Worm (Caenorhabditis elegans) whole organism, L1 larva: ENCODE measurements around the gene Y43C5B.2.

Source experiments
- elt-3 ChIP-seq, 6 experiments: fragments of 150-350 bp in 1 of 6; sonication (generic microtip); optimal IDR thresholded peaks; 2 replicates each; lab custom pipeline; 2017 to 2018; ENCODE audit warnings: missing biosample characterization in 6 of 6, missing genetic modification characterization in 6 of 6, inconsistent platforms in 1 of 6
- nhr-11 ChIP-seq: fragments of 150-350 bp; optimal IDR thresholded peaks from 2 replicates; lab custom pipeline; 2014; ENCODE audit warnings: missing biosample characterization, missing genetic modification characterization
- nhr-19 ChIP-seq: fragments of 200-800 bp; sonication (Bioruptor generic); conservative IDR thresholded peaks from 2 replicates; pipeline ENCODE4 v1.3.6; 2022; ENCODE audit warnings: missing genetic modification characterization, missing compliant biosample characterization
- nhr-47 ChIP-seq: sonication (generic microtip); optimal IDR thresholded peaks from 2 replicates; lab custom pipeline; 2016; ENCODE audit warnings: mild to moderate bottlenecking, missing genetic modification characterization, moderate library complexity, missing compliant biosample characterization
- pax-3 ChIP-seq: fragments of 200-800 bp; sonication (Bioruptor generic); optimal IDR thresholded peaks from 2 replicates; lab custom pipeline; 2018; ENCODE audit warnings: mild to moderate bottlenecking, missing genetic modification characterization, moderate library complexity, missing compliant biosample characterization
- unc-130 ChIP-seq: fragments of 150-350 bp; optimal IDR thresholded peaks from 2 replicates; lab custom pipeline; 2017; ENCODE audit warnings: missing biosample characterization, missing genetic modification characterization, inconsistent platforms
- vab-15 ChIP-seq: sonication (generic microtip); optimal IDR thresholded peaks from 2 replicates; lab custom pipeline; 2017; ENCODE audit warnings: missing genotype, mild to moderate bottlenecking, missing genetic modification characterization, missing compliant biosample characterization

ce11 chrIV:10339701-10340100 is 12.4 kb downstream of the Y43C5B.2 start:
- TF ChIP-seq nhr-19 (GFP tag; lab: Robert Waterston, UW): no peak
- TF ChIP-seq elt-3 (tag; optimal IDR thresholded peaks at IDR 0.05; lab: Kevin White, UChicago): no peak
- TF ChIP-seq vab-15: no peak
- peak; percentile 46 for TF ChIP-seq pax-3 (tag; lab: Kevin White, UChicago)
- TF ChIP-seq unc-130 (tag; lab: Kevin White, UChicago): no peak
- TF ChIP-seq nhr-11 (tag; lab: Kevin White, UChicago): no peak
- TF ChIP-seq nhr-47: peak; percentile 57
